Fruit fly (Drosophila melanogaster): Measurements from ENCODE around the gene Septin4.

Gene Septin4

DNA sequence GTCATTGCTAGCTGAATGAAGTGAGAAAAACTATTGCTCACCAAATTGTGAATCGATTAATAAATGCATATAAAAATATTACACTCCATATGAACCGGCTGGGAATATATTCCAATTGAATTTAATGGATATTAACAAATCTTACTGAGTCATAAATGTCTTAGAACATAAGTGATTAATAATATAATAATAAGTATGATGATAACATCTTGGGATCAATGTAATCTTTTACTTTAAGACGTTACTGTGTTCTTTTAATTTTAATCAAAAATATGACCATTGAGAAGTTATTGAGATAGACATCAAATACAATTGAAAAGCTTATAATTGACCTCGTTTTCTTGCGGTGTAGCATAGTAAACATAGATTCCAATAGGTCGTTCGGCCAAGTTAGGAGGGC is 2.6 kb downstream of the Septin4 start (continued):
- TF ChIP-seq Sox102F (GFP tag; optimal IDR thresholded peaks at IDR 0.05) (peak; percentile 44), Ssrp (tag; optimal IDR thresholded peaks at IDR 0.05) (peak; percentile 17), grau (tag; optimal IDR thresholded peaks at IDR 0.05) (peak; percentile 55), CG15269 (tag; optimal IDR thresholded peaks at IDR 0.05) (peak; percentile 54), nmo (GFP tag; optimal IDR thresholded peaks at IDR 0.05) (peak; percentile 29), Hr51 (GFP tag; optimal IDR thresholded peaks at IDR 0.05) (peak in 1 of 2 experiments; percentile 59), gem (tag; optimal IDR thresholded peaks at IDR 0.05) (peak; percentile 64), CoRest (tag; optimal IDR thresholded peaks at IDR 0.05) (peak; percentile 52), schlank (tag; optimal IDR thresholded peaks at IDR 0.05) (no peak), CG9727 (GFP tag; optimal IDR thresholded peaks at IDR 0.05) (peak; percentile 20), HmgZ (tag; optimal IDR thresholded peaks at IDR 0.05) (peak; percentile 3), unpg (GFP tag; optimal IDR thresholded peaks at IDR 0.05) (peak; percentile 5), CG17385 (GFP tag; optimal IDR thresholded peaks at IDR 0.05) (peak; percentile 39), dmrt99B (tag; optimal IDR thresholded peaks at IDR 0.05) (peak; percentile 49), PHDP (tag; optimal IDR thresholded peaks at IDR 0.05) (peak; percentile 12), CG9215 (GFP tag; IDR thresholded peaks at IDR 0.05) (no peak), CG30403 (GFP tag; optimal IDR thresholded peaks at IDR 0.05) (peak; percentile 16), CG6654 (GFP tag; optimal IDR thresholded peaks at IDR 0.05) (no peak), CG10366 (GFP tag; IDR thresholded peaks at IDR 0.05) (0 out of 2 replicates have a peak, but pooled peaks have one; percentile 11), CG7556 (GFP tag; optimal IDR thresholded peaks at IDR 0.05) (peak; percentile 58), Dek (tag; optimal IDR thresholded peaks at IDR 0.05) (peak; percentile 18), CG3847 (GFP tag; IDR thresholded peaks at IDR 0.05) (0 out of 2 replicates have a peak, but pooled peaks have one; percentile 6), CG12659 (GFP tag; optimal IDR thresholded peaks at IDR 0.05) (peak; percentile 10), gfzf (GFP tag; optimal IDR thresholded peaks at IDR 0.05) (no peak), CG7987 (GFP tag; optimal IDR thresholded peaks at IDR 0.05) (no peak), fd64A (GFP tag; optimal IDR thresholded peaks at IDR 0.05) (no peak), CG12236 (GFP tag; optimal IDR thresholded peaks at IDR 0.05) (no peak), Ets65A (GFP tag) (peak; percentile 52), Oaz (GFP tag; IDR thresholded peaks at IDR 0.05) (no peak), BEAF-32 (GFP tag; optimal IDR thresholded peaks at IDR 0.05) (no peak), Hmr (GFP tag; optimal IDR thresholded peaks at IDR 0.05) (peak; percentile 48), CG8924 (tag; optimal IDR thresholded peaks at IDR 0.05) (peak; percentile 20)

DNA sequence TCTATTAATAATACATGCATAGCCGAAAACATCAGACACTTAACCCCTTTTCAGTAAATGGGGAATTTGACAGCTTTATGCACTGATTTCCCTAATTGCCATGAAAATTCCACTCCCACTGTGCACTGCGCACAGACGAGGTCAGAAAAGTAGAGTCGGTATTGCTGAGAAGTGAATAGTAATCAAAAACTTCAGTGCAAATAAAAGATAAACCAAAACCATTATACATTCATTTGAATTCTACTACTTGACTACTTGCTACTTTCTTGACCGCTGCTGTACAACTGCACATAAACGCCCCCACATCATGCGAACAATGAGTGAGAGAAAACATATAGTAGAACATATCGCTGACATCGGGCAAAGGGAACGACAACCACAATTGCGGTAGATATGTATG is 3.5 kb downstream of the Septin4 start:
- TF ChIP-seq Doc3 (GFP tag; IDR thresholded peaks at IDR 0.05; ENCODE audit: partially characterized antibody) (no peak), CG12299 (tag; optimal IDR thresholded peaks at IDR 0.05) (peak; percentile 42), Dbx (GFP tag; IDR thresholded peaks at IDR 0.05) (no peak), Dad (GFP tag; optimal IDR thresholded peaks at IDR 0.05) (peak; percentile 87), HLH3B (GFP tag; IDR thresholded peaks at IDR 0.05) (peak; percentile 86), org-1 (GFP tag; optimal IDR thresholded peaks at IDR 0.05) (peak; percentile 82), nom (GFP tag; optimal IDR thresholded peaks at IDR 0.05) (no peak), Gsc (GFP tag; IDR thresholded peaks at IDR 0.05) (peak; percentile 71), dan (GFP tag; IDR thresholded peaks at IDR 0.05) (peak; percentile 43; the same call in 1 of the 2 replicates), Hr3 (GFP tag; optimal IDR thresholded peaks at IDR 0.05) (peak; percentile 78), CG17385 (GFP tag; optimal IDR thresholded peaks at IDR 0.05) (peak; percentile 83), da (GFP tag; optimal IDR thresholded peaks at IDR 0.05) (peak; percentile 29), kay (GFP tag; optimal IDR thresholded peaks at IDR 0.05) (peak; percentile 67), ro (GFP tag; IDR thresholded peaks at IDR 0.05) (peak; percentile 59), MTF-1 (GFP tag; optimal IDR thresholded peaks at IDR 0.05; ENCODE audit: borderline replicate concordance) (peak; percentile 75), dimm (GFP tag; IDR thresholded peaks at IDR 0.05) (peak; percentile 80), Deaf1 (tag; optimal IDR thresholded peaks at IDR 0.05) (peak; percentile 44), CG1792 (GFP tag; optimal IDR thresholded peaks at IDR 0.05) (peak; percentile 75), sug (tag; optimal IDR thresholded peaks at IDR 0.05) (peak; percentile 51), slp2 (GFP tag; optimal IDR thresholded peaks at IDR 0.05) (peak; percentile 78)

Data from whole organism, embryonic.